Fruit fly (Drosophila melanogaster) whole organism, pupa: ENCODE measurements around the gene CG42258.

Experiments
- CG10348 ChIP-seq: fragments of 200-800 bp; sonication (Bioruptor generic); IDR thresholded peaks from 2 replicates; pipeline ENCODE4 v1.3.6; 2022; ENCODE audit warnings: missing biosample characterization, missing genetic modification characterization
- CG12605 ChIP-seq: fragments of 200-800 bp; sonication (Bioruptor generic); IDR thresholded peaks from 2 replicates; pipeline ENCODE4 v1.3.6; 2022; ENCODE audit warnings: missing biosample characterization, missing genetic modification characterization
- CG13204 ChIP-seq: fragments of 200-800 bp; sonication (Bioruptor generic); optimal IDR thresholded peaks from 2 replicates; lab custom pipeline; 2018; ENCODE audit warnings: missing biosample characterization, mild to moderate bottlenecking, missing genetic modification characterization, moderate library complexity
- CG14655 ChIP-seq: fragments of 200-800 bp; sonication (Bioruptor generic); optimal IDR thresholded peaks from 3 replicates; lab custom pipeline; 2017; ENCODE audit warnings: mild to moderate bottlenecking, missing biosample characterization, missing genetic modification reagents, missing genetic modification characterization
- CG15710 ChIP-seq: fragments of 200-800 bp; sonication (Bioruptor generic); optimal IDR thresholded peaks from 2 replicates; lab custom pipeline; 2018; ENCODE audit warnings: missing biosample characterization, mild to moderate bottlenecking, missing genetic modification characterization, moderate library complexity
- CG17806 ChIP-seq: fragments of 200-800 bp; sonication (Bioruptor generic); optimal IDR thresholded peaks from 2 replicates; lab custom pipeline; 2018; ENCODE audit warnings: missing biosample characterization, mild to moderate bottlenecking, missing genetic modification characterization, moderate library complexity
- CG32121 ChIP-seq: fragments of 200-800 bp; sonication (Bioruptor generic); IDR thresholded peaks from 2 replicates; pipeline ENCODE4 v1.3.6; 2022; ENCODE audit warnings: missing biosample characterization, missing genetic modification characterization
- CG34367 ChIP-seq: fragments of 200-800 bp; sonication (Bioruptor generic); optimal IDR thresholded peaks from 2 replicates; lab custom pipeline; 2018; ENCODE audit warnings: missing biosample characterization, mild to moderate bottlenecking, missing genetic modification characterization
- CG4496 ChIP-seq: fragments of 200-800 bp; sonication (Bioruptor generic); IDR thresholded peaks from 3 replicates; pipeline ENCODE4 v1.3.6; 2022; ENCODE audit warnings: missing biosample characterization, missing genetic modification characterization
- CG8159 ChIP-seq: fragments of 200-800 bp; sonication (Bioruptor generic); optimal IDR thresholded peaks from 3 replicates; lab custom pipeline; 2018; ENCODE audit warnings: missing biosample characterization, mild to moderate bottlenecking, missing genetic modification characterization, moderate library complexity
- CG8301 ChIP-seq: fragments of 200-800 bp; sonication (Bioruptor generic); optimal IDR thresholded peaks from 2 replicates; lab custom pipeline; 2018; ENCODE audit warnings: missing biosample characterization, mild to moderate bottlenecking, missing genetic modification characterization
- CG9948 ChIP-seq: fragments of 200-800 bp; sonication (Bioruptor generic); optimal IDR thresholded peaks from 2 replicates; lab custom pipeline; 2018; ENCODE audit warnings: missing biosample characterization, mild to moderate bottlenecking, missing genetic modification characterization, moderate library complexity
- D1 ChIP-seq: fragments of 200-800 bp; sonication (Bioruptor generic); optimal IDR thresholded peaks from 2 replicates; lab custom pipeline; 2018; ENCODE audit warnings: missing biosample characterization, mild to moderate bottlenecking, missing genetic modification characterization, moderate library complexity
- EcR ChIP-seq: fragments of 200-800 bp; sonication (Bioruptor generic); optimal IDR thresholded peaks from 3 replicates; lab custom pipeline; 2019; ENCODE audit warnings: missing biosample characterization, missing genetic modification characterization, mild to moderate bottlenecking, moderate library complexity, missing genetic modification reagents
- Ets98B ChIP-seq: fragments of 200-800 bp; sonication (Bioruptor generic); IDR thresholded peaks from 2 replicates; pipeline ENCODE4 v1.3.6; 2022; ENCODE audit warnings: missing biosample characterization, missing genetic modification characterization
- Pif1A ChIP-seq: fragments of 200-800 bp; sonication (Bioruptor generic); optimal IDR thresholded peaks from 3 replicates; lab custom pipeline; 2016; ENCODE audit warnings: missing biosample characterization, missing genetic modification characterization
- Pif1B ChIP-seq: fragments of 200-800 bp; sonication (Bioruptor generic); optimal IDR thresholded peaks from 3 replicates; lab custom pipeline; 2016; ENCODE audit warnings: missing biosample characterization, missing genetic modification characterization
- Snoo ChIP-seq: fragments of 200-800 bp; sonication (Bioruptor generic); optimal IDR thresholded peaks from 3 replicates; lab custom pipeline; 2017; ENCODE audit warnings: missing biosample characterization, mild to moderate bottlenecking, missing genetic modification characterization, inconsistent platforms
- fd96Ca ChIP-seq: fragments of 200-800 bp; sonication (Bioruptor generic); IDR thresholded peaks from 3 replicates; pipeline ENCODE4 v1.3.6; 2022; ENCODE audit warnings: missing biosample characterization, missing genetic modification characterization
- gl ChIP-seq: fragments of 200-800 bp; sonication (Bioruptor generic); optimal IDR thresholded peaks from 2 replicates; lab custom pipeline; 2018; ENCODE audit warnings: missing biosample characterization, mild to moderate bottlenecking, missing genetic modification characterization
- rn ChIP-seq: fragments of 200-800 bp; sonication (Bioruptor generic); IDR thresholded peaks from 2 replicates; pipeline ENCODE4 v1.3.6; 2022; ENCODE audit warnings: missing biosample characterization, missing genetic modification characterization

The CG42258 gene

DNA sequence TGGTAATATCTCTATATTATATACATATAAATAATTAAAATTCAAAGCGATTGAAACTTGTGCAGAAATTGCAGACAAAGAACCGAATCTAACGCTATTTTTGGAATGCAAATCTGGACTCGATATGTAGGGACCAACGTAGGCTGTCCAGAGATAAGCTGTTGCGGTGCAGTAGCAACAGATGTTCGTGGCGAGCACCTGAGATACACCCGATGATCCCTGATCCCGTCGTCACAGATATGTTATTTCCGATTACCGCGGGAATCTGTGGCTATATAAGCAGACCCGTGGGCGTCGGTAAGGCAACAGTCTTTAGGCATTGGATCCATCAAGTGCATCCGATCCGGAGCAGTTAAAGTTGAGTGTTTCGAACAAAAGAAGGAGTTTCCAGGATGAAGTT, 26.7 kb downstream of the CG42258 start, which contains the start of gene Lsp1alpha:
Lsp1alpha (plus strand) TSS at position 301 of the 400 bp plus-strand sequence.
- TF ChIP-seq CG8159 (tag; lab: Kevin White, UChicago): no peak
- no peak for TF ChIP-seq CG8301 (tag; lab: Kevin White, UChicago)

DNA sequence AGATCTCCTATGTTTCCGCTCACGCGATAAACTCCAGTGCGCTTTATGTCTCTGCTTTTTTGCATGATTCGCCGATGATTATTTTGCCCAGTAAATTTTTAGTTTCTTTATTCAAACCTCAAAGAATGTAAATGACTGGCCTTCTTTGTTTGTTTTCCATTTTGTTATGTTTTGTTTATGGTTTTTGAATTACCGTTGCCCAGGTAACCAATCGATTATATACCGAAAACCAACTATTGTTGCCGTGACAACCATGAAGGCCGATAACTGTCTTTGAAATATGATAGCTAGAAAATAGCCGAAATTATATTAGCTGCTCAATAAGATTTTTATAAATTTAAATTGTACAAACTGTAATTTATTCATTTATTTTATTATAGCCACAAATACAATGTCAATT, 33.2 kb downstream of the CG42258 start, which contains the start of gene Mks1:
Mks1 (minus strand) TSS at position 101 of the 400 bp plus-strand sequence.
- TF ChIP-seq CG15710 (tag; lab: Kevin White, UChicago) (no peak), D1 (tag; lab: Kevin White, UChicago) (no peak), CG9948 (tag; lab: Kevin White, UChicago) (no peak), Ets98B (GFP tag; lab: Robert Waterston, UW) (no peak), CG32121 (GFP tag; lab: Robert Waterston, UW) (no peak), CG17806 (no peak), CG10348 (GFP tag; lab: Robert Waterston, UW) (no peak), EcR (GFP tag; lab: Kevin White, UChicago) (no peak), CG12605 (GFP tag; lab: Robert Waterston, UW) (no peak), CG8301 (tag; lab: Kevin White, UChicago) (no peak), CG14655 (GFP tag; lab: Kevin White, UChicago) (no peak), fd96Ca (GFP tag; lab: Robert Waterston, UW) (no peak), CG8159 (tag; lab: Kevin White, UChicago) (no peak), CG13204 (GFP tag; lab: Kevin White, UChicago) (no peak), Snoo (tag; lab: Kevin White, UChicago) (no peak), CG4496 (GFP tag; lab: Robert Waterston, UW) (no peak), rn (GFP tag; lab: Robert Waterston, UW) (no peak), Pif1B (GFP tag; lab: Kevin White, UChicago) (no peak), Pif1A (GFP tag; lab: Kevin White, UChicago) (no peak), gl (tag; lab: Kevin White, UChicago) (no peak)

DNA sequence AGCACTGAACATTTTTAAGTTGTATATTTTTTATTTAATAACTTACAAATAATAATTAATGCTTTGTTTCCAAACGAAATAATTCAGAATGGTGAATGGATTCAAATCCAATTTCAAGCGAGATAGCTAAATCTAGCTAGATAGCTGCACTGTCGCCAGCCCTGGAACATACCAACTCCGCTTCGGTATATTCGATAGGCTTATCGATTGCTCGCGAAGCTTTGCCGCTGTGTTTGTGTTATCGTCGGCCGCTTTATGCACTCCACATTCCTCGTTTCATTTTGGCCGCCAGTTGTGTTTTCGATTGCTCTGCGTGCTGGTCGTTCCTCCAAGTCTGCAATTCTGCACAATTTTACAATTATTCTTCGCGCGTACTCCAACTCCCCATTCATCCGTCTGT, 33.6 kb downstream of the CG42258 start, which contains the start of gene mdu:
mdu (plus strand) TSS at position 259 of the 400 bp plus-strand sequence.
- TF ChIP-seq CG4496 (GFP tag; lab: Robert Waterston, UW) (0 out of 3 replicates have a peak, but pooled peaks have one; percentile 23), Pif1B (GFP tag; lab: Kevin White, UChicago) (no peak), fd96Ca (GFP tag; lab: Robert Waterston, UW) (no peak), CG12605 (GFP tag; lab: Robert Waterston, UW) (no peak), CG8159 (tag; lab: Kevin White, UChicago) (peak; percentile 8), CG15710 (tag; lab: Kevin White, UChicago) (no peak), Snoo (tag; lab: Kevin White, UChicago) (no peak), CG13204 (GFP tag; lab: Kevin White, UChicago) (no peak), CG8301 (tag; lab: Kevin White, UChicago) (no peak)

DNA sequence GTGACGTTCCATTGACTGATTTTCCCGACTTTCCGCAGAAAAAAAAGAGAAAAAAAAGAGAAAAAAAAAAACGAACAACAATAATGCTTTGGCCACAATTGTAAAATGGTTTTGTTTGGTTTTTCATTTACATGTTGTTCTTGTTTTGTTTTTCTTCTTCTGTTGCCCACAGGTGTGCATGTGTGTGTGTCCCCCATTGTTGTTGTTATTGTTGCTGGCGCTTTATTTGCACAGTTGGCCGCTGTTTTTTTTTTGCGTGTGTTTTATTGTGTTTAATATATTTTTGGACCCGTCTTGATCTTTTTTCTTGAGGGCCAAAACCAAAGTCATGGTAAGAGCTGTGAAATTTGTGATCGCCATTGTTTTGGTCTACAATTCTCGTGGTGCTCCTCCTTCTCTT, 34.8 kb downstream of the CG42258 start:
- TF ChIP-seq CG4496 (GFP tag; lab: Robert Waterston, UW): 0 out of 3 replicates have a peak, but pooled peaks have one; percentile 45
- TF ChIP-seq Pif1A (GFP tag; lab: Kevin White, UChicago): no peak
- TF ChIP-seq EcR (GFP tag; lab: Kevin White, UChicago): peak; percentile 9
- TF ChIP-seq Pif1B (GFP tag; lab: Kevin White, UChicago): no peak
- TF ChIP-seq CG12605 (GFP tag; lab: Robert Waterston, UW): 0 out of 2 replicates have a peak, but pooled peaks have one; percentile 14
- TF ChIP-seq Ets98B (GFP tag; lab: Robert Waterston, UW): 0 out of 2 replicates have a peak, but pooled peaks have one; percentile 15

DNA sequence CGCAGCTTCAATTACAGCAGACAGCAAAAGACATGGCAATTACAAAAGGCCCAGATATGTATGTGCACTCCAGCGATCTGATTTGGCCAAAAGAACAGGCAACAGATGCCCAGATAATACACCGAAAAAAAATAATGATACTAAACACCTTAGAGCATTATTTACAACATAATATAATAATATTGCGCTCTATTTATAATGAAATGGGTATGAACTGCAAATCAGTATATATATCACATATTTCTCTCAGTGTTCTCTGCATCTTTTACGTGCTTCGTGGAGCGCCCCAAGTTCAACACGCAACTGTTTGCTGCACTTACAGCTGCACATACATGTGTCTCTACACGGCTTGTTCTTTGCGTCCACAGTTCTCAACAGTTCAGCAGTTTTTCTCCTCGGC, 44.3 kb downstream of the CG42258 start:
- peak; percentile 28 for TF ChIP-seq Snoo (tag; lab: Kevin White, UChicago)
- TF ChIP-seq Pif1B (GFP tag; lab: Kevin White, UChicago): peak; percentile 26
- no peak for TF ChIP-seq EcR (GFP tag; lab: Kevin White, UChicago)
- peak; percentile 37 for TF ChIP-seq CG34367 (tag; lab: Kevin White, UChicago)
- TF ChIP-seq CG13204 (GFP tag; lab: Kevin White, UChicago): no peak
- TF ChIP-seq CG8159 (tag; lab: Kevin White, UChicago): peak; percentile 69
- TF ChIP-seq gl (tag; lab: Kevin White, UChicago): no peak
- TF ChIP-seq CG9948 (tag; lab: Kevin White, UChicago): peak; percentile 68
- TF ChIP-seq Pif1A (GFP tag; lab: Kevin White, UChicago): peak; percentile 66
- peak; percentile 44; the same call in 1 of the 2 replicates for TF ChIP-seq CG12605 (GFP tag; lab: Robert Waterston, UW)
- TF ChIP-seq CG32121 (GFP tag; lab: Robert Waterston, UW): peak; percentile 36; the same call in 1 of the 2 replicates
- TF ChIP-seq fd96Ca (GFP tag; lab: Robert Waterston, UW): 0 out of 3 replicates have a peak, but pooled peaks have one; percentile 31
- peak; percentile 65 for TF ChIP-seq CG8301 (tag; lab: Kevin White, UChicago)
- TF ChIP-seq CG10348 (GFP tag; lab: Robert Waterston, UW): no peak
- peak; percentile 69 for TF ChIP-seq CG4496 (GFP tag; lab: Robert Waterston, UW)
- peak; percentile 65 for TF ChIP-seq CG17806
- peak; percentile 74 for TF ChIP-seq CG14655 (GFP tag; lab: Kevin White, UChicago)
- TF ChIP-seq CG15710 (tag; lab: Kevin White, UChicago): peak; percentile 61
- TF ChIP-seq Ets98B (GFP tag; lab: Robert Waterston, UW): peak; percentile 25; the same call in 1 of the 2 replicates
- TF ChIP-seq, all 21 proteins: peak for 15
